Worm (Caenorhabditis elegans): Measurements from ENCODE around the gene C50D2.7.

DNA sequence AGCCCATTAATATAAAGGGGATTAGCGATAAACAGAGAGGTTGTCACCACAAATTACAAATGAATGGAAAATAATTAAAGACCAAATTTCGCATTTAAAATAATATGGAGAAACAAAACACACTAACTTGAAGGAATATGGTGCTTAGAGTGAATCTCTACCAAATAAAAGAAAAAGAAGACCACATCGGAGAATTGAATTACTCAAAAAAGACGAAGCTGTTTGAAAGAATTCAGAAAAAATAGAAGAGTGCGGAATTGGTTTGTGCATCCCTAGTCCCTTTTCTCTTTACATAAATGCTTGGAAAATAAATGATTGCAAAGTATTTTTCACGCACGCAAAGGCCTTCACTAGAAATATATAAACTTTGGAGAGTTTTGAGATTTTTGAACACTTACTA, 21.2 kb downstream of the C50D2.7 start:
- TF ChIP-seq ceh-36 (tag; optimal IDR thresholded peaks at IDR 0.05) (no peak), scrt-1 (GFP tag; IDR thresholded peaks at IDR 0.05) (no peak)

Measured in whole organism, early embryonic.